Fruit fly (Drosophila melanogaster): Measurements from ENCODE around the gene CG32104.

Gene CG32104

DNA sequence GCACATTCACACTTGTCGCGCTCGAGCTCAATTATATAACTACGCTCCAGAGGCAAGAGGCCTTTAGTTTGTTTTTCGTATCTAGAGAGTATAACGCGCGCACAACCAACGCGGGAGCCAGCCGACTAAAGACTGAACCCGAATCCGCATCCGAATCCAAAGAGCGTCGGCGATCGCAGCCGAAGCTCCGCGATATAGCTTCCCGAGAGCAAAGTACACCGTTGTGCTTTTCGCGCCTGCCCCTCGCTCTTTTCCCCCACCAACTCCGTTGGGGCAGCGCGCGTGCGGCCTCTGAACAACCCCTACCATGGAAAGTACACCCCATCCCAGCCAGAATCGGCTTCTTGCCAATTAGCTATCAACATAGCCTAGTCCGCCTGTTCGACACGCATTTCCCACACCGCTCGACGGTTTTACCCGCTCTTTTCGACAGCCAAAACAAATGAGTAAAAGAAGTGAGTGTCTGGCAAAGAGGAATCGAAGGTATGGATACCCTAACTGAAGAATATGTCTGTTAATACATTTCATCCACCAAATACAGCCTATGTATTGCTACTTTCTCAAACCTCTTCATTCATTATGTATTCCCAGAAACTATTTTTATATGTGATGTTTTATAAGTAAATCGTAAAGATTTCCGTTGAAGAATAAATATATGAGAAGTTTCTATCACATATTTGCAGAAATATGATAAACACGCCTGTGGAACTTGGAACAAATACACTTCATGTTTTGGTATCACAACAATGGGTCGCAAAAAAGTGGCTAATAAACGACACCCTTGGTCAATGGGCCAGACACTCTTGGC is 9.6 kb upstream of the CG32104 start (continued):
- TF ChIP-seq Sox102F (GFP tag; optimal IDR thresholded peaks at IDR 0.05) (peak; percentile 60), cyc (GFP tag; optimal IDR thresholded peaks at IDR 0.05) (peak; percentile 16), CG6163 (GFP tag; IDR thresholded peaks at IDR 0.05) (peak; percentile 87), Hr39 (GFP tag; optimal IDR thresholded peaks at IDR 0.05) (peak; percentile 49), CG11294 (GFP tag; IDR thresholded peaks at IDR 0.05) (peak; percentile 24; the same call in 1 of the 2 replicates), Gug (GFP tag; IDR thresholded peaks at IDR 0.05) (peak; percentile 56), CG6854 (GFP tag; optimal IDR thresholded peaks at IDR 0.05) (peak; percentile 96), CG3032 (tag; optimal IDR thresholded peaks at IDR 0.05) (peak; percentile 47), CG10631 (GFP tag; optimal IDR thresholded peaks at IDR 0.05) (peak; percentile 27), fd85E (GFP tag; optimal IDR thresholded peaks at IDR 0.05) (peak; percentile 41), Eip93F (GFP tag; optimal IDR thresholded peaks at IDR 0.05) (peak; percentile 9), CG10669 (GFP tag; optimal IDR thresholded peaks at IDR 0.05) (peak; percentile 68), salr (GFP tag; optimal IDR thresholded peaks at IDR 0.05) (peak; percentile 67 to 68), CG6276 (GFP tag; optimal IDR thresholded peaks at IDR 0.05) (peak; percentile 94), CG4318 (GFP tag; optimal IDR thresholded peaks at IDR 0.05) (no peak), CG1621 (tag; optimal IDR thresholded peaks at IDR 0.05) (peak; percentile 90), Ets96B (tag; optimal IDR thresholded peaks at IDR 0.05) (peak; percentile 44), CG11902 (GFP tag; optimal IDR thresholded peaks at IDR 0.05) (peak; percentile 42), Hr38 (GFP tag; optimal IDR thresholded peaks at IDR 0.05) (peak; percentile 49), CG8319 (GFP tag; optimal IDR thresholded peaks at IDR 0.05) (peak; percentile 42), net (GFP tag; optimal IDR thresholded peaks at IDR 0.05) (peak; percentile 89), Eip78C (GFP tag) (peak; percentile 64), CG9139 (GFP tag; optimal IDR thresholded peaks at IDR 0.05) (peak; percentile 99), CG8632 (GFP tag; optimal IDR thresholded peaks at IDR 0.05) (no peak), acj6 (GFP tag; optimal IDR thresholded peaks at IDR 0.05) (peak; percentile 8), pdm3 (GFP tag; optimal IDR thresholded peaks at IDR 0.05) (peak; percentile 32), Met (GFP tag; optimal IDR thresholded peaks at IDR 0.05) (peak; percentile 58), Sox15 (GFP tag; optimal IDR thresholded peaks at IDR 0.05) (no peak), esn (GFP tag; optimal IDR thresholded peaks at IDR 0.05) (peak; percentile 65), CG8119 (GFP tag; IDR thresholded peaks at IDR 0.05) (peak; percentile 76), dsx (GFP tag; optimal IDR thresholded peaks at IDR 0.05; ENCODE audit: poor library complexity, severe bottlenecking) (peak; percentile 78), CG31627 (GFP tag; optimal IDR thresholded peaks at IDR 0.05) (peak; percentile 50), CG11762 (GFP tag; optimal IDR thresholded peaks at IDR 0.05; ENCODE audit: insufficient read depth) (peak; percentile 68), Lpt (GFP tag; optimal IDR thresholded peaks at IDR 0.05) (peak; percentile 85), spab (GFP tag; optimal IDR thresholded peaks at IDR 0.05) (peak; percentile 85), Sox14 (GFP tag; optimal IDR thresholded peaks at IDR 0.05) (peak; percentile 75)

DNA sequence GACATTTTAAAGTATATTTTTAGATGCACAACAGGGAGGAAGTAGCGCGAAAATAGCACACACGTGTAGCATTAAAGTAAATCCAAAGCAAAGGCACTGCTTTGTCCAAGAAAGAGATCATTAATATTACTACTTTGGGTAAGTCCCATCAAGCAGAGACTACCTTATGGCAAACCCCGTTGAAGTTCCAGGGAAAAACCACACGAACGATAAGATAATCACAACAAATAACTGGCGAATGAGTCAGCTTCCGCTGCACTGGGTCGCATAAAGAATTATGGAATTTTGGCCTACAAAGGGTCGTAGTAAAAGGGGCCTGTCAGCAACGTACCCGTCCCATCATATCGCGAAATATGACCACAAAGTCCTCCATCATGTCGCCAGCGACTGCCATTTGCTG is 8.7 kb upstream of the CG32104 start:
- TF ChIP-seq Ets96B (tag; optimal IDR thresholded peaks at IDR 0.05) (no peak), net (GFP tag; optimal IDR thresholded peaks at IDR 0.05) (no peak), Sox102F (GFP tag; optimal IDR thresholded peaks at IDR 0.05) (no peak), vri (GFP tag; optimal IDR thresholded peaks at IDR 0.05) (no peak), lz (GFP tag; optimal IDR thresholded peaks at IDR 0.05) (no peak), CG6163 (GFP tag; IDR thresholded peaks at IDR 0.05) (no peak), Gug (GFP tag; IDR thresholded peaks at IDR 0.05) (no peak), esn (GFP tag; optimal IDR thresholded peaks at IDR 0.05) (no peak), CG6808 (GFP tag; optimal IDR thresholded peaks at IDR 0.05) (no peak)

Data from whole organism, prepupa.